Worm (Caenorhabditis elegans): ENCODE results near the gene H39E23.3.

Gene H39E23.3

DNA sequence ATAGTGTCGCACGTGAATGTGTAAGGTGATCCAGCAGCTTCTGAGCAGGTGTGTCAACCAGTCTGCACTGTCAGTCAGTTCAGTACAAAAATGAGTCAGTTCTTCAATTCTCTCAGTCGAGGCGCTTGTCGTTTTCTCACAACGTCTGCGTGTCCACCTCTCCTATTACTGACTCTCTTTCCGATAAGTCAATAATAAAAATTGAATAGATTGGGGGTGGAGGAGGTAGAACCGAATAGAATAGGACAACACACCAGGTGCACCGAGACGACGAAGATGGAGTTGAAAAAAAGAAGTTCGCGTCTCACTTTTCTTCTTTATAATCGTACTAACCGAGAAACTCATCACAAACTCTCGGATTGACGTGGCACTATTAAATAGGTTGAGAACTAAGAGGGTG lies 20.2 kb downstream of the H39E23.3 start:
- no peak for TF ChIP-seq unc-62 (GFP tag; optimal IDR thresholded peaks at IDR 0.05)
- no peak for TF ChIP-seq zim-3 (tag; optimal IDR thresholded peaks at IDR 0.05)
- TF ChIP-seq ceh-91 (GFP tag; IDR thresholded peaks at IDR 0.05) = no peak
- no peak for TF ChIP-seq ZK185.1 (tag; optimal IDR thresholded peaks at IDR 0.05; ENCODE audit: poor library complexity, severe bottlenecking)
- no peak for TF ChIP-seq madf-6 (GFP tag; IDR thresholded peaks at IDR 0.05)
- no peak for TF ChIP-seq lin-40 (tag; optimal IDR thresholded peaks at IDR 0.05)
- no peak for TF ChIP-seq D2030.7 (GFP tag; IDR thresholded peaks at IDR 0.05)
- TF ChIP-seq ztf-28 (GFP tag; IDR thresholded peaks at IDR 0.05) = no peak
- TF ChIP-seq F33H1.4 (GFP tag; IDR thresholded peaks at IDR 0.05) = no peak
- TF ChIP-seq F37B4.10 (GFP tag; IDR thresholded peaks at IDR 0.05) = no peak
- TF ChIP-seq zfh-2 (GFP tag; conservative IDR thresholded peaks at IDR 0.05) = no peak
- TF ChIP-seq gei-17 (GFP tag; optimal IDR thresholded peaks at IDR 0.05) = no peak
- TF ChIP-seq nhr-80 (tag; optimal IDR thresholded peaks at IDR 0.05) = peak; percentile 72
- TF ChIP-seq athp-1 (tag; optimal IDR thresholded peaks at IDR 0.05) = no peak
- no peak for TF ChIP-seq let-526 (GFP tag; IDR thresholded peaks at IDR 0.05)
- TF ChIP-seq dox-1 (GFP tag; IDR thresholded peaks at IDR 0.05) = peak; percentile 37; the same call in 1 of the 2 replicates
- TF ChIP-seq hmg-1.2 (GFP tag; IDR thresholded peaks at IDR 0.05) = peak; percentile 31; the same call in 1 of the 2 replicates
- no peak for TF ChIP-seq lag-1 (GFP tag; IDR thresholded peaks at IDR 0.05)

DNA sequence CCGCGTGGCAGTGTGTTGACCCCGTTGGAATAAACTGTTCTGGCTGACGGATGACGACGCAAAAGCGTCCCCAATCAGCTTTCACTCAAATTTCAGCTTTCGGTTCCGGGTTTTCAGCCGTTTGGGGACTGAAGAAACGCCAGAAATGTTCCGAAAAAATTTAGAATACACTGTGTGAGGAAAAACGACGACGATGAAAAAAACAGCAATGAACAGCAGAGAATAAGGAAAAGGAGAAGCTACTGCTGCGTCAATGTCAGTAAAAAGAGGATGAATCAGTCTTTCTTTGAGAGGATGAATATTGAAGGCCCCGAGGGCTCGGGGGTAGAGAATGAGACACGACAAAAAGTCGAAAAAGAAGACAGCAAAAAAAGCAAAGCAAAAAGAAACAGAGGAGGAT lies 21.2 kb downstream of the H39E23.3 start:
- TF ChIP-seq F37B4.10 (GFP tag; IDR thresholded peaks at IDR 0.05) = no peak
- no peak for TF ChIP-seq lin-35 (GFP tag; optimal IDR thresholded peaks at IDR 0.05)
- TF ChIP-seq madf-10 (tag; optimal IDR thresholded peaks at IDR 0.05) = no peak
- no peak for TF ChIP-seq F22D6.2 (tag; optimal IDR thresholded peaks at IDR 0.05)
- no peak for TF ChIP-seq C06A6.2 (GFP tag; conservative IDR thresholded peaks at IDR 0.05)
- TF ChIP-seq nhr-27 (tag; optimal IDR thresholded peaks at IDR 0.05) = no peak
- TF ChIP-seq F52B5.7 (tag; optimal IDR thresholded peaks at IDR 0.05) = no peak

DNA sequence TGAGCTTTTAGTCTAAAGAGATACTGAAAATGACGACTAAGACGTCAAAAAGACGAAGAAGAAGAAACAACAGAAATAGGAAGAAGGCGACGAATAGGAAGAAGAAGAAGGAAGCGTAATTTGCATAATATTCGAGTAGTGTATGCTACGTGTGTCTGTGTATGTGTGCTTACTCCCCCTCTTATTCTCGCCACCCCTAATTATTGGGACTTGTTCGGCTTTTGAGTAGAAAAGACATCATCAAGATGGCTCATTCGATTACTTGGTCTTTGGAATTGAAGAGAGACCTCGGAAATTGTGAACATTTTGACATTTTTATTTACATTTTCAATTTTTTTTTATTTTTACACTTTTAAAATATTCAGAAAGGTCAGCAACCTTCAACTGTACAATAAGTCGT lies 22.6 kb downstream of the H39E23.3 start:
- TF ChIP-seq ama-1 (optimal IDR thresholded peaks at IDR 0.05) (no peak), ama-1 (GFP tag; optimal IDR thresholded peaks at IDR 0.05) (no peak), efl-1 (GFP tag; optimal IDR thresholded peaks at IDR 0.05) (no peak), cebp-2 (GFP tag; IDR thresholded peaks at IDR 0.05) (no peak)

DNA sequence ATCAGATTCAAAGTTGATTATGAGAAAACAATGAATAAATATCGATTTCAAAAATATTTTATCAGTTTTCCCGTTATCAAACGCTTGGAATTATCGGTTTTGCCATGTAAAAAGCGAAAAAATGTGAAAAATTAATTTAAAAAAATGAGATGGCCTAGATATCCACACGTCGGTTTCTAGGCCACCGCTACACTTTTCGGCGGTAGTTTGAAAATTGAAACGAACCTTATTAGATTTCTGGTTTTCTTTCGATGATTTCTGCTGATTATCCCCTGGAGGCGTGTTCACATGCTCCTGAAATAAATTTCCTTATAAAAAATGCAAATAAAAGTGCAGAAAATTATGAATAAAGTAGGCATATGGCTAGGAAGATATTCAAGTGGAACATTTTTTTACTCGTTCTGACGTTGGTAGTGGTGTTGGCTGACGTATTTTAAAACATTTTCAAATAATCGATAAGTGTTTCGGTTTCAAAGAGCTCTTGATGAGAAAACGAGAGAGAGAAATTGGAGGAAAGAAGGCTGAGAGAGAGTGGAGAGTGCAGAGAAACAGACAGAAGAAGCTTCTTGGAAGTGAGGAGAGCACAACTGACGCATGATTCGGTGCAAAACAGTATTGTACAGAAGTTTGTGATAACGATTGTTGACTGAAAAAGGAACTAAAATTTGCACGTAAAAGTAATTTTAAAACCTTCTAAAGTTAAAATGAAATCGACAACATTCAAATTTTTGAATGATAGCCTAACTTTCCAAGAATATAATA lies 25.6 kb downstream of the H39E23.3 start:
- no peak for TF ChIP-seq ama-1 (optimal IDR thresholded peaks at IDR 0.05)
- TF ChIP-seq ama-1 (GFP tag; optimal IDR thresholded peaks at IDR 0.05) = no peak
- peak; percentile 65 for TF ChIP-seq lin-54 (GFP tag; optimal IDR thresholded peaks at IDR 0.05)
- TF ChIP-seq lsl-1 (GFP tag; optimal IDR thresholded peaks at IDR 0.05) = peak; percentile 17
- TF ChIP-seq hmg-1.2 (GFP tag; IDR thresholded peaks at IDR 0.05) = 0 out of 2 replicates have a peak, but pooled peaks have one; percentile 17
- TF ChIP-seq mcd-1 (GFP tag; IDR thresholded peaks at IDR 0.05) = no peak
- peak; percentile 4 for TF ChIP-seq dpl-1 (GFP tag; optimal IDR thresholded peaks at IDR 0.05)

DNA sequence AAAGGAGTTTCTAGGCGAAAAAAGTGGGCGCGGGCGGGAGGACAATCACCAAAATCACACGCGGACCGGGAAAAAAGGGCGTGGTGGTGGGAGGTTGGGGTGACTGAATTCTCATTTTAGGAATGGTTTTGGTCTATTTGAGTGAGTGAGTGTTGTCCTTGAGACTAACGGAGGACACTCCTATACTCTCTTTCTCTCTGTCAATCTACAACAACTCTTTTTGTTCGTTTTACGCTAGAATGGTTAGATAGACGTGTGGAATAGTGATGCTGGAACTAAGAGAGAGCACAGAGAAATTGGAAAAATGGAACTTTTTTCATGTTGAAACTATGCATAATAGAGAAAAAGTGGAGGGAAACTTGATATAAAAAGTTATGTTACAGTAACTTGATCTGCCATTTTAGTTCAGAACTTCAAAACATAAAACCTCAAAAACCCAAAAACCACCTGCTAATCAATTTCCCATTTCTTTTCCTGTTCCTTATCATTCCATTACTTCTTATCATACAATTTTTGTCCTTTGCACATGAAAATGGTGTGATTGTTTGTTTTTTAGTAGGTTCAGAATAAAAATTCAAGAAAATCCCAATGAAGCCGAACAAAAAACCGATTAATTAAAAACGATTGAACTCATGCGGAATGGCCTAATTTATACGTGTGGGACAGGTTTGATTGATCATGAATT lies 27.3 kb downstream of the H39E23.3 start:
- TF ChIP-seq nhr-80 (tag; optimal IDR thresholded peaks at IDR 0.05) (peak; percentile 39), nhr-120 (GFP tag; IDR thresholded peaks at IDR 0.05) (no peak), somi-1 (GFP tag; optimal IDR thresholded peaks at IDR 0.05) (no peak)

Data from whole organism, young adult.